Worm (Caenorhabditis elegans) whole organism, L1 larva: ENCODE results near the gene hlh-11.

ENCODE experiments used
- Y116A8C.19 ChIP-seq: sonication (generic microtip); optimal IDR thresholded peaks from 2 replicates; lab custom pipeline; 2016; ENCODE audit warnings: missing compliant biosample characterization, missing genetic modification characterization, borderline replicate concordance
- aha-1 ChIP-seq: fragments of 150-350 bp; optimal IDR thresholded peaks from 2 replicates; lab custom pipeline; 2014; ENCODE audit warnings: missing biosample characterization, missing genetic modification characterization
- aly-2 ChIP-seq: fragments of 150-350 bp; optimal IDR thresholded peaks from 2 replicates; lab custom pipeline; 2014; ENCODE audit warnings: missing biosample characterization, missing genetic modification characterization
- ama-1 ChIP-seq: fragments of 150-350 bp; optimal IDR thresholded peaks from 2 replicates; lab custom pipeline; 2014
- blmp-1 ChIP-seq: fragments of 150-350 bp; optimal IDR thresholded peaks from 2 replicates; lab custom pipeline; 2014; ENCODE audit warnings: missing biosample characterization, missing genetic modification characterization
- ceh-82 ChIP-seq, 3 experiments: fragments of 150-350 bp in 1 of 3; sonication (generic microtip) in 2 of 3; optimal IDR thresholded peaks; 2 replicates each; lab custom pipeline; 2014 to 2017; ENCODE audit warnings: missing biosample characterization in 3 of 3, missing genetic modification characterization in 3 of 3
- ceh-88 ChIP-seq: fragments of 200-800 bp; sonication (Bioruptor generic); IDR thresholded peaks from 2 replicates; pipeline ENCODE4 v1.3.6; 2022; ENCODE audit warnings: missing genetic modification characterization, missing compliant biosample characterization
- dpl-1 ChIP-seq, 3 experiments: fragments of 150-350 bp in 2 of 3; sonication (generic microtip) in 1 of 3; optimal IDR thresholded peaks; 2 replicates each; lab custom pipeline; 2014 to 2017; ENCODE audit warnings: missing biosample characterization in 3 of 3, missing genetic modification characterization in 3 of 3, missing genetic modification reagents in 3 of 3
- dsc-1 ChIP-seq: sonication (generic microtip); optimal IDR thresholded peaks from 2 replicates; lab custom pipeline; 2016; ENCODE audit warnings: mild to moderate bottlenecking, missing genetic modification characterization, missing compliant biosample characterization
- efl-1 ChIP-seq, 4 experiments: fragments of 150-350 bp; optimal IDR thresholded peaks in 3 of 4; peaks in 1 of 4; 1 replicate in 1 of 4; 2 replicates in 3 of 4; lab custom pipeline; 2014; ENCODE audit warnings: missing biosample characterization in 2 of 4, missing genetic modification characterization in 2 of 4, missing genetic modification reagents in 2 of 4
- egl-13 ChIP-seq: sonication (generic microtip); optimal IDR thresholded peaks from 2 replicates; lab custom pipeline; 2016; ENCODE audit warnings: missing genotype, missing genetic modification reagents, missing genetic modification characterization, missing compliant biosample characterization
- elt-3 ChIP-seq, 6 experiments: fragments of 150-350 bp in 1 of 6; sonication (generic microtip); optimal IDR thresholded peaks; 2 replicates each; lab custom pipeline; 2017 to 2018; ENCODE audit warnings: missing biosample characterization in 6 of 6, missing genetic modification characterization in 6 of 6, inconsistent platforms in 1 of 6
- ets-5 ChIP-seq: fragments of 200-800 bp; sonication (Bioruptor generic); IDR thresholded peaks from 2 replicates; pipeline ENCODE4 v1.3.6; 2022; ENCODE audit warnings: missing genetic modification characterization, missing compliant biosample characterization
- hlh-17 ChIP-seq: fragments of 200-800 bp; sonication (Bioruptor generic); optimal IDR thresholded peaks from 2 replicates; lab custom pipeline; 2018; ENCODE audit warnings: missing genetic modification characterization, mild to moderate bottlenecking, missing compliant biosample characterization, moderate library complexity, borderline replicate concordance
- hpl-2 ChIP-seq: fragments of 150-350 bp; optimal IDR thresholded peaks from 2 replicates; lab custom pipeline; 2014; ENCODE audit warnings: missing biosample characterization, missing genetic modification reagents, missing genetic modification characterization
- irx-1 ChIP-seq: sonication (generic microtip); optimal IDR thresholded peaks from 2 replicates; lab custom pipeline; 2016; ENCODE audit warnings: missing genetic modification characterization, missing compliant biosample characterization
- lin-13 ChIP-seq: fragments of 150-350 bp; optimal IDR thresholded peaks from 2 replicates; lab custom pipeline; 2014; ENCODE audit warnings: missing biosample characterization, missing genetic modification reagents, missing genetic modification characterization
- lin-14 ChIP-seq: fragments of 200-800 bp; sonication (Bioruptor generic); optimal IDR thresholded peaks from 2 replicates; lab custom pipeline; 2018; ENCODE audit warnings: mild to moderate bottlenecking, missing genetic modification characterization, moderate library complexity, missing compliant biosample characterization
- lsy-2 ChIP-seq, 2 experiments: fragments of 150-350 bp; optimal IDR thresholded peaks; 2 replicates each; lab custom pipeline; 2014; ENCODE audit warnings: missing biosample characterization in 2 of 2, missing genetic modification characterization in 2 of 2
- mab-9 ChIP-seq: fragments of 200-800 bp; sonication (Bioruptor generic); IDR thresholded peaks from 2 replicates; pipeline ENCODE4 v1.3.6; 2022; ENCODE audit warnings: missing genetic modification reagents, missing genetic modification characterization, missing compliant biosample characterization
- mdl-1 ChIP-seq, 2 experiments: fragments of 150-350 bp; optimal IDR thresholded peaks; 2 replicates each; lab custom pipeline; 2014 to 2017; ENCODE audit warnings: missing biosample characterization in 2 of 2, missing genetic modification characterization in 2 of 2, inconsistent platforms in 1 of 2
- mep-1 ChIP-seq: fragments of 150-350 bp; optimal IDR thresholded peaks from 2 replicates; lab custom pipeline; 2014; ENCODE audit warnings: missing biosample characterization, missing genetic modification characterization
- nhr-12 ChIP-seq: sonication (generic microtip); optimal IDR thresholded peaks from 2 replicates; lab custom pipeline; 2017; ENCODE audit warnings: missing biosample characterization, missing genetic modification characterization
- nhr-20 ChIP-seq: sonication (generic microtip); optimal IDR thresholded peaks from 2 replicates; lab custom pipeline; 2016; ENCODE audit warnings: mild to moderate bottlenecking, missing genetic modification characterization, missing compliant biosample characterization
- nhr-237 ChIP-seq: fragments of 150-350 bp; optimal IDR thresholded peaks from 2 replicates; lab custom pipeline; 2014; ENCODE audit warnings: missing biosample characterization, missing genetic modification characterization
- nhr-71 ChIP-seq: sonication (generic microtip); optimal IDR thresholded peaks from 2 replicates; lab custom pipeline; 2016; ENCODE audit warnings: mild to moderate bottlenecking, missing genetic modification characterization, moderate library complexity, missing compliant biosample characterization
- nhr-77 ChIP-seq: fragments of 150-350 bp; optimal IDR thresholded peaks from 2 replicates; lab custom pipeline; 2014; ENCODE audit warnings: missing biosample characterization, missing genetic modification characterization
- nhr-85 ChIP-seq: sonication (generic microtip); peaks from one replicate; lab custom pipeline; 2016; ENCODE audit warnings: missing genetic modification characterization, inconsistent platforms, missing compliant biosample characterization
- nhr-90 ChIP-seq: sonication (generic microtip); optimal IDR thresholded peaks from 2 replicates; lab custom pipeline; 2016; ENCODE audit warnings: mild to moderate bottlenecking, missing genetic modification characterization, missing compliant biosample characterization; ENCODE audit not compliant: poor library complexity
- pag-3 ChIP-seq: sonication (generic microtip); optimal IDR thresholded peaks from 2 replicates; lab custom pipeline; 2017; ENCODE audit warnings: missing genetic modification characterization, mild to moderate bottlenecking, missing compliant biosample characterization, antibody characterized with exemption, borderline replicate concordance; ENCODE audit not compliant: insufficient read depth
- pax-3 ChIP-seq: fragments of 200-800 bp; sonication (Bioruptor generic); optimal IDR thresholded peaks from 2 replicates; lab custom pipeline; 2018; ENCODE audit warnings: mild to moderate bottlenecking, missing genetic modification characterization, moderate library complexity, missing compliant biosample characterization
- pqm-1 ChIP-seq: sonication (generic microtip); optimal IDR thresholded peaks from 3 replicates; lab custom pipeline; 2017; ENCODE audit warnings: missing biosample characterization, missing genetic modification characterization
- skn-1 ChIP-seq: fragments of 150-350 bp; optimal IDR thresholded peaks from 2 replicates; lab custom pipeline; 2014; ENCODE audit warnings: missing biosample characterization, missing genetic modification characterization
- snu-23 ChIP-seq: sonication (generic microtip); optimal IDR thresholded peaks from 2 replicates; lab custom pipeline; 2016; ENCODE audit warnings: missing genetic modification characterization, missing compliant biosample characterization
- sox-4 ChIP-seq: sonication (generic microtip); optimal IDR thresholded peaks from 2 replicates; lab custom pipeline; 2016; ENCODE audit warnings: missing genetic modification characterization, missing compliant biosample characterization
- sup-37 ChIP-seq: fragments of 200-800 bp; sonication (Bioruptor generic); optimal IDR thresholded peaks from 2 replicates; lab custom pipeline; 2018; ENCODE audit warnings: mild to moderate bottlenecking, missing genetic modification characterization, missing compliant biosample characterization
- swsn-7 ChIP-seq: sonication (generic microtip); optimal IDR thresholded peaks from 2 replicates; lab custom pipeline; 2016; ENCODE audit warnings: missing genetic modification characterization, missing compliant biosample characterization
- tbx-2 ChIP-seq: sonication (generic microtip); optimal IDR thresholded peaks from 2 replicates; lab custom pipeline; 2016; ENCODE audit warnings: missing genetic modification characterization, missing compliant biosample characterization
- vab-15 ChIP-seq: sonication (generic microtip); optimal IDR thresholded peaks from 2 replicates; lab custom pipeline; 2017; ENCODE audit warnings: missing genotype, mild to moderate bottlenecking, missing genetic modification characterization, missing compliant biosample characterization
- xbp-1 ChIP-seq: sonication (generic microtip); optimal IDR thresholded peaks from 2 replicates; lab custom pipeline; 2016; ENCODE audit warnings: missing genetic modification characterization, missing compliant biosample characterization
- zag-1 ChIP-seq: fragments of 150-350 bp; optimal IDR thresholded peaks from 2 replicates; lab custom pipeline; 2014; ENCODE audit warnings: missing biosample characterization, missing genetic modification characterization
- ztf-4 ChIP-seq: fragments of 150-350 bp; optimal IDR thresholded peaks from 2 replicates; lab custom pipeline; 2014; ENCODE audit warnings: missing biosample characterization, missing genetic modification characterization

The hlh-11 gene

ce11 chrIII:9616426-9616825 is 3.1 kb upstream of the hlh-11 start, which contains the start of gene hcp-3 (continued):
- TF ChIP-seq sox-4 (tag; lab: Kevin White, UChicago) (no peak), mep-1 (peak; percentile 43), blmp-1 (tag; lab: Kevin White, UChicago) (peak; percentile 50), ztf-4 (tag; lab: Kevin White, UChicago) (no peak), aha-1 (no peak), pag-3 (tag; lab: Kevin White, UChicago) (no peak), elt-3 (tag; optimal IDR thresholded peaks at IDR 0.05; lab: Kevin White, UChicago) (no peak), nhr-20 (peak; percentile 57), mab-9 (GFP tag; lab: Robert Waterston, UW) (no peak), nhr-77 (tag; lab: Kevin White, UChicago) (no peak), nhr-237 (tag; lab: Kevin White, UChicago) (no peak), irx-1 (tag; lab: Kevin White, UChicago) (peak; percentile 15), nhr-12 (tag; lab: Kevin White, UChicago) (no peak), ceh-82 (tag; optimal IDR thresholded peaks at IDR 0.05; lab: Kevin White, UChicago) (peak in 1 of 3 experiments; percentile 62), zag-1 (tag; lab: Kevin White, UChicago) (no peak), tbx-2 (peak; percentile 51), mdl-1 (tag; optimal IDR thresholded peaks at IDR 0.05; lab: Kevin White, UChicago) (peak in 1 of 2 experiments; percentile 56), egl-13 (tag; lab: Kevin White, UChicago) (no peak), hlh-17 (GFP tag; lab: Kevin White, UChicago) (no peak), xbp-1 (tag; lab: Kevin White, UChicago) (peak; percentile 50), dpl-1 (GFP tag; optimal IDR thresholded peaks at IDR 0.05; lab: Kevin White, UChicago) (peak; percentile 82 to 89 (median 83)), vab-15 (tag; lab: Kevin White, UChicago) (no peak), ceh-88 (GFP tag; lab: Robert Waterston, UW) (no peak), pax-3 (no peak), swsn-7 (tag; lab: Kevin White, UChicago) (peak; percentile 54)

- TF ChIP-seq ets-5 (GFP tag; lab: Robert Waterston, UW) (no peak), efl-1 (optimal IDR thresholded peaks at IDR 0.05; lab: Kevin White, UChicago) (no peak), efl-1 (GFP tag; optimal IDR thresholded peaks at IDR 0.05 in 1 of 2; lab: Kevin White, UChicago) (peak in 1 of 2 experiments; percentile 17)
Measured at ce11 chrIII:9616933-9617332, 2.6 kb upstream of the hlh-11 start.

- TF ChIP-seq efl-1 (optimal IDR thresholded peaks at IDR 0.05; lab: Kevin White, UChicago) (no peak), efl-1 (GFP tag; optimal IDR thresholded peaks at IDR 0.05 in 1 of 2; lab: Kevin White, UChicago) (peak in 1 of 2 experiments; percentile 16), lin-14 (peak; percentile 1), mep-1 (peak; percentile 17), swsn-7 (tag; lab: Kevin White, UChicago) (no peak), nhr-85 (tag; lab: Kevin White, UChicago) (peak; percentile 67), blmp-1 (tag; lab: Kevin White, UChicago) (peak; percentile 13), ama-1 (lab: Kevin White, UChicago) (no peak), dpl-1 (GFP tag; optimal IDR thresholded peaks at IDR 0.05; lab: Kevin White, UChicago) (peak in 1 of 3 experiments; percentile 8)
Measured at ce11 chrIII:9617599-9618262, 1.8 kb upstream of the hlh-11 start.

ce11 chrIII:9620148-9620547 is 637 bp downstream of the hlh-11 start:
- TF ChIP-seq nhr-90 (tag; lab: Kevin White, UChicago), result peak; percentile 18
- peak; percentile 83 for TF ChIP-seq nhr-71 (tag; lab: Kevin White, UChicago)
- TF ChIP-seq swsn-7 (tag; lab: Kevin White, UChicago), result peak; percentile 32
- TF ChIP-seq egl-13 (tag; lab: Kevin White, UChicago), result no peak
- TF ChIP-seq aly-2 (tag; lab: Kevin White, UChicago), result no peak
- TF ChIP-seq sup-37 (GFP tag; lab: Kevin White, UChicago), result no peak
- peak; percentile 29; the same call in 1 of the 2 replicates for TF ChIP-seq mab-9 (GFP tag; lab: Robert Waterston, UW)
- peak; percentile 19 for TF ChIP-seq ztf-4 (tag; lab: Kevin White, UChicago)
- TF ChIP-seq nhr-20, result peak; percentile 43
- TF ChIP-seq mdl-1 (tag; optimal IDR thresholded peaks at IDR 0.05; lab: Kevin White, UChicago), result peak in 1 of 2 experiments; percentile 46
- peak; percentile 27 to 37 for TF ChIP-seq efl-1 (optimal IDR thresholded peaks at IDR 0.05; lab: Kevin White, UChicago)
- peak; percentile 22 to 91 for TF ChIP-seq efl-1 (GFP tag; optimal IDR thresholded peaks at IDR 0.05 in 1 of 2; lab: Kevin White, UChicago)
- TF ChIP-seq hpl-2, result no peak
- TF ChIP-seq dpl-1 (GFP tag; optimal IDR thresholded peaks at IDR 0.05; lab: Kevin White, UChicago), result peak in 2 of 3 experiments; percentile 8 to 22
- peak; percentile 87 for TF ChIP-seq dsc-1 (tag; lab: Kevin White, UChicago)
- no peak for TF ChIP-seq pqm-1 (tag; lab: Kevin White, UChicago)
- TF ChIP-seq skn-1 (tag; lab: Kevin White, UChicago), result no peak
- peak; percentile 69 for TF ChIP-seq snu-23 (GFP tag; lab: Kevin White, UChicago)
- TF ChIP-seq lsy-2 (tag; optimal IDR thresholded peaks at IDR 0.05; lab: Kevin White, UChicago), result peak in 1 of 2 experiments; percentile 56
- TF ChIP-seq lin-13 (GFP tag; lab: Kevin White, UChicago), result peak; percentile 57
- TF ChIP-seq mep-1, result peak; percentile 31
- TF ChIP-seq Y116A8C.19, result no peak
- no peak for TF ChIP-seq irx-1 (tag; lab: Kevin White, UChicago)
- TF ChIP-seq xbp-1 (tag; lab: Kevin White, UChicago), result peak; percentile 20
